Worm (Caenorhabditis elegans) whole organism, L3 larva: Measurements from ENCODE around the gene C05G5.3.

ENCODE experiments used
- nhr-237 ChIP-seq: fragments of 150-350 bp; optimal IDR thresholded peaks from 2 replicates; lab custom pipeline; 2014; ENCODE audit warnings: missing biosample characterization, missing genetic modification characterization
- nhr-76 ChIP-seq: fragments of 150-350 bp; sonication (generic microtip); optimal IDR thresholded peaks from 5 replicates; lab custom pipeline; 2014; ENCODE audit warnings: missing biosample characterization, missing genetic modification characterization

ce11 chrX:14794170-14794569 is 42.4 kb upstream of the C05G5.3 start:
- TF ChIP-seq nhr-237 (tag; lab: Kevin White, UChicago) (no peak), nhr-76 (tag; lab: Kevin White, UChicago) (no peak)
